Worm (Caenorhabditis elegans) whole organism, dauer: ENCODE data around the gene rbm-26.

Experiments used
- unc-62 ChIP-seq: sonication (generic microtip); optimal IDR thresholded peaks from 2 replicates; lab custom pipeline; 2017; ENCODE audit warnings: missing biosample characterization, missing genetic modification reagents, missing genetic modification characterization

The rbm-26 gene

DNA sequence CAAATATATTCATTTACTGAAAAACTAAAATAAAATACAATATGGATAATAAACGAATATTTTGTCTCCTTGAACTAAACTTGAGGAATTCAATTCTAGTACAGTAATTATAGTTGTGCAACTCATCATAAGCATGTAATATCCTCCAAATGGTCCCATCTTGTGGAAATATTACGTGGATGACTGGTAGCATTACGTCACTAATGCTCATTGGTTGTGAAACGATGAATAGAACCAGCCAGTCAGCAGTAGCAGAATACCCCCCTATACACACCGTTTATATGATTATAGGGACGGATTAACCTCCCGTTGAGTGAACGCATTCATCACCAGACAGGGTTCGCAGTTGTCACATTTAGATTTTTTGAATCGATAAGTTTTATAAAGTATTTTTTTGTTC, 7.0 kb downstream of the rbm-26 start:
- TF ChIP-seq unc-62, result no peak

DNA sequence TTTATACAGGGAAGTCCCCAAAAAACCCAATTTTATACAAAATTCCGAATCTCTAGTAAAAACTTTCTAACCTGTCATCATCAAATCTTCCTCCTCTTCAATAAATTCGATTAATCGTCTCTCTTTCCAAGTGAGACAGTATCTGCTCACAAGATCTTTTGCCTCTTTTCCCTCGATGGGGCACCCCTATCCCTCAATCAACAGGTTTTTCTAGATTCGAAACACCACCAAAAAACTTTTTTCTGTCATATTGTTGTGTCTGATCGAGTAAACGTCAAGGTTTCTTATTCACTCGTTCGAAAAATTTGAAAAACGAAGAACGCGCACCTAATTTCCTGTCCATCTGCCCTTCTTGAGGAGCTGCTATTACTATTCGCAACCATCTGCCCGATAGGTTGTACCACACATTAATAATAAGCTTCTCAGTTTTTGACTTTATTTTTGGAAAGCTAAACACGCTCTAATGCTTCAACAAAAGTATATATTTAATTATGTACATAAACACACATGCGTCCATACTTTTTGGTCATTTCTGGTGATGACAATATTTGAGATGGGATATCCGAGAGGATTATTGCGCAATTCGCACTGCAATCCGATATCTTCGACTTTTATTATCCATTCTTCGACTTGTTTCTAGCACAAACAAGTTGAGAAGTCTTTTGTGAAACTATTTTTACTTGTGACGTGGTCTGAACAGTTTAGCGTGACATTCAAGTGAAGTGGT, 7.9 kb downstream of the rbm-26 start:
- no peak for TF ChIP-seq unc-62

DNA sequence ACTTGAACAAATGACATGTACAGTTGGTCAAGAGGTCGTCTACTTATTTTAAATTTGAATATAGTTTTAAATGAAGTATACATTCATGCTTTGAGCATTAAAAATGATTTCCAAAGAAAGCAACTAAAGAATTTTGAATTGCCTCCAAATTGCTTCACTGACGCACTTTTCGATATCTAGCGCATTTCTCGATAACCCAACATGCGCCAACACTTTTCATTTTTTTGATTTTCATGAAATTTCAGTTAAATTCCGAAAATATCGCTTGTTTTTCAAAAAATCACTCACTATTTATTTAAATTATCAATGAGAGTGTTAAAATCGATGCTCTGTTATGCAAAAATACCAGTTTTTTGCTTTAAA, 8.5 kb downstream of the rbm-26 start:
- no peak for TF ChIP-seq unc-62

DNA sequence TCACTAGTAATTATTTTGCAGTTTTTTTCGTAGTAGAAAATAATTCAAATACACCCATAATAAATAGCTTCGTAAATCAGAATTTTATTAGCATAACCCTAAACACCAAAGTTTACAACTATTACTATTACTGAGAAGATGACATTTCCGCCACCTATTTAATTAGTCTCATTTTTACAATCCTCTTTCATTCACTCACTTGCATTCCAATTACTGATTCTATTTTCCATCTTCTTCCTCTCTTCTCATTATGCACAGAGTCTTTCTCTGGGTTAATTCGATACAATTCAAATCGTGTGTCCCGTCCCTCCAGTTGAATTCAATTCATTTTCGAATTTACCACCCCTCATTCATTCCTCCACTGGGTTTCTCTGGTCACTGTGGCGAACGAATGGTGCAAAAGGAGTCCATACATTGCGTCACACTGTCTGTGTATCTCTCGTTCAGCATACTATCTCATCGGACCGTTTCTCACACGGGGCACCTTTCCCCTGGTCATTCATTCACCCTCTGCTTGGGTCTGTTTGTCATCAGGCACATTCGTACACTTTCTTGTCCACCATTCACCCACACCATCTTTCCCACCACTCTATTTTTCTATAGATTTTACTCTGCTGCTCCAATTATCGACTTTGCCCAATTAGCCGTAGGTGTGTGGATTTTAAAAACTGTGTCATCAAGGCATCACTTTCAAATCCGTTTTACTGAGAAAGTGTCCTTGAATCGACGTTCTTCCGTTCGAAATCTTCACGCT, 9.1 kb downstream of the rbm-26 start:
- TF ChIP-seq unc-62, result no peak

DNA sequence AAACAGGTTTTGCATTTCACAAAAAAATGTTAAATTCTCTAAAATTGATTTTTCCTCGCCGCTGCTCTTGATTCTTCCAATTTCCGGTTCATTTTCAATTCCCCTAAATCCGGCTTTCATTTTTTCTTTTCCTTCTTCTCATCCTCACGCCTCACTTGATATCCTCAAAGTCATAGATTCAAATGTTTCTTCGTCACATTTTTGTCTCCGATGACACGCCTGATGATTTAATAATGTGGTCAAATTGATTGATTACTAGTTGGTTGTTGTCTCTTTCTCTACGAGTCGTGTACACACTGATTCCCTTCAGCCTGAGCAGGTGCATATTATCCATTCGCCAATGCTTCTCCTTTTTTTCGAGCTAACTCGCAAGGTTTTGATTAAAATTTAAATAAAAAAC, 10.1 kb downstream of the rbm-26 start:
- TF ChIP-seq unc-62, result no peak

DNA sequence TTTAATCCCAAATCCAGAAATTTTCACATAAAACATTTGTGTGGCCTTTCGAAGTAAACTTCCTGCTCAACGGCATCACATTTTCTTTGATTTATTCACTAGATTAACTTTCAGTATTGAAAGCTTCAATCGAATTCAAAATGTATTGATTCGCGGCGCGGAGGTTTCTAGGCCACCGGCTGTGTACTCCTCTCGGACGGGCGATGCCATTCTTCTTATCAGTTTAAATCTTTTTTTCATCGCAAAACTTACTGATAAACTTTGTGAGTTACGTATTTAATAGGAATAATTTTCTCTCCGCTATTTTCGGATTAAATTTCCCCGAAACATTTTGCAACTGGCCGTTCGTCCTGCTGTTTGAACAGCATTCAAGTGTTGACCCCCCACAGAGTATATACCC, 10.5 kb downstream of the rbm-26 start:
- no peak for TF ChIP-seq unc-62

DNA sequence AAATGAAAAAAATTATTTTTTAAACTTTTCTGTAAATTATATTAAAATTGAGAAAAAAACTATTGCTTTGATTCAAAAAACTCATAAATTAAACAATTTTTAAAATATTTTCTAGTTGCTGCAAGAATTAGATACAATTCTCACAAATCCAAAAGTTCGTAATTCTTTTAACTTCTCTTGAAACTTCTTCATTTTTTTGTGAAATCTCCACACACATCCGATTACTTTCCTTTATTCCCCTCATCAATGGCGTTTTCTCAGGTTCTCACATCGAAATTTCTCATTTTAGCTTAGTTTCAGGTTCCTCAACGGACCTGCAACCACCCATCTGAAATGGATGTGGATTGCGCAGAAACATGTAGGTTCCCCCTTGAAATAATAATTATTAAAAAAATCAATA, 11.2 kb downstream of the rbm-26 start, which contains the start of gene wrm-1:
TSS of gene wrm-1 (plus strand) at position 301 of the 400 bp plus-strand sequence.
- no peak for TF ChIP-seq unc-62

DNA sequence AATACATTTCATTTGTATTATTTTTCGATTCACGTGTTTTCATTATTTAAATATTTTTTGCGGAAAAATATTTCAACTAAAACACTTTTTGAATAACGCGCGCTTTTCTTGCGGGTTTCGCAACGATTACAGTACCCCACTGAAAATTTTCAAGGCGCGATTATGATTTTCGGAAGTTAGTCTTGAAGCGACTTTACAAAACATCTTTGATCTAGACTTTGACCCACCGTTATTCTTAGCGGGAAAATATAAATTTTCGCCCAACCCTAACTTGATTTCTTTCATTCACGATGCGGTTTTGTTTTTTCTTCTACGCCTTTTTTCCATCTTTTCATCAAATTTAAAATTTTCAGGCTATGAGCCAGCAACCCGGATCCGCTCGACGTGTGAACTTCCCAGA, 16.5 kb downstream of the rbm-26 start, which contains the start of gene egg-1:
TSS of gene egg-1 (plus strand) at position 354 of the 400 bp plus-strand sequence.
- TF ChIP-seq unc-62, result no peak

DNA sequence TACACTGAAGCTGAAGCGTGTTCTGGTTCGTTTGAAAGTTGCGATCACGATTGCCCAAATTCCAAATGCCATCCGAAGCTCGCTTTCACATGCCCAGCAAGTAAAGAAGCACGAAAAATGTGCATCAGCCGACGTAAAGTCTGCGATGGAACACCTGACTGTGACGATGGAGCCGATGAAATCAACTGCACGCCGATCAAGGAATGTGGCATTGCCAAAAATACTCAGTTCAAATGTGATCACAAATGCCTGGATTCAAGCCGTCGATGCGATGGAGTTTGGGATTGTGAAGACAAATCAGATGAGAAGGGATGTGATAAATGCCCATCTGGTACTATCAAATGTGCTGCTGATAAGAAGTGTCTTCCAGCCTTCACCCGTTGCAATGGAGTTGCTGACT, 18.0 kb downstream of the rbm-26 start:
- TF ChIP-seq unc-62, result no peak

DNA sequence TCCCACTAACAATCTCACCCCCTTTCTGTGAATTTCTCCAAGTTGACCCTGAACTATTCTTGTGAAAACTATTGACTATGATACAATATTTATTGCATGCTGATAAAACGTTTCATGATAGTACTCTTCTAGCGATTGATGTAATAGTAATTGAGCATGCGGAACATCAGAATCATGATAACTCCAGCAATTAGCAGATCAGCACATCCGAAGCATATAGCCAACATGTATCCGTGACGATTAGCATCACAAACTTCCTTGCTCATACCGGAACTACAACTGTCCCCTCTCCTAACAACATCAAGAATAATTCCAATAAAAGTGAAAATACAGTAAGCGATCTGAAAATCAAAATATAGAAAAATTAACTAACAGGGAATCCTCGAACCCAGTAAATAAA, 18.7 kb downstream of the rbm-26 start:
- no peak for TF ChIP-seq unc-62

DNA sequence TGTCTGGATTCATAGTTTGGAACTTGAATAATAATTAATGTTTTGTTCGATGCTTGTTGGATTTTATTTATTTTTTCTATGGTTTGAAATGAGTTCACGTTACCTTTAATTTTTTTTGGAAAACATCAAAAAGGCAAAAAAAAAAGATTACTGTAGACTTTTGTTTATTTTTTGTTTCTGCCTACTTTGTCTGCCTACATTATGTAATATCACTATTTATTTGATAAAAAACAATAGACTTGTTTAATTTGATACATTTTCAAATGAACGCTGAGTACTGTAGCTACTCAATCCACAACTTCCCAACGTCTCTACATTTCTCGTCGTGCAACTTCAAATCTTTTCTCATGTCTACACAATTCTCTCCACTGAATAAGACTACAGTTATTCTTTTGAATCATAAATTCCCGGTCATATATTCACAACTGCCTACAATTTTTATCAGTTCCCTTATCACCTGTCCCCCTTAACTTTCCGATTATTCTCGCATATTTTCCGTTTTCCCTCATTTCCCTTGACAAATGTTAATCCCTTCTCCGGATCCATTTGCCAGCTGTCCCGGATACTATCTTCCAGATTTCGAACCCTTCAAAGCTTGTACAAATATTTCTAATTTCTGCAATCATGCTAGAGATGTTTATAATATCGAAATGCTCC, 19.8 kb downstream of the rbm-26 start, which contains the start of the genes B0244.9 and B0244.7:
TSS of gene B0244.9 (minus strand) at position 51 of the 657 bp plus-strand sequence.
TSS of gene B0244.7 (plus strand) at position 522 of the 657 bp plus-strand sequence.
- no peak for TF ChIP-seq unc-62

DNA sequence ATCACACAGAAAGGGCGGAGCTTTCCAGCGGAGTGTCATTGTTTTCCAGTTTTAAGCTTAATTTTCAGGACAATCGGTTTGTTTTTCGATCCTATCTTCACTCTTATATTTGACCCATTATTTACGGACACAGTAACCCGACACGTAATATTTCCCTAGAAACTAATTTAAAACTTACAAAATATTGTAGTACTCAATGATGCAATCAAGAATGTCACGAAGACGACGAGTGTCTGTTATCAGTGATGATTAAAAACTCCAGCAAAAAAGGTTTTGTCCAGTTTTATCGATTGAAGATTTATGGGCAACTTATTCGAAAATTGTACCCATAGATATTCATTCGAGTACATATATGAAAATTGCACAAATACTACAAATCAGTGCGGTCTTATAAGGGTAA, 21.6 kb downstream of the rbm-26 start, which contains the start of gene B0244.17:
TSS of gene B0244.17 (plus strand) at position 301 of the 400 bp plus-strand sequence.
- TF ChIP-seq unc-62, result no peak

DNA sequence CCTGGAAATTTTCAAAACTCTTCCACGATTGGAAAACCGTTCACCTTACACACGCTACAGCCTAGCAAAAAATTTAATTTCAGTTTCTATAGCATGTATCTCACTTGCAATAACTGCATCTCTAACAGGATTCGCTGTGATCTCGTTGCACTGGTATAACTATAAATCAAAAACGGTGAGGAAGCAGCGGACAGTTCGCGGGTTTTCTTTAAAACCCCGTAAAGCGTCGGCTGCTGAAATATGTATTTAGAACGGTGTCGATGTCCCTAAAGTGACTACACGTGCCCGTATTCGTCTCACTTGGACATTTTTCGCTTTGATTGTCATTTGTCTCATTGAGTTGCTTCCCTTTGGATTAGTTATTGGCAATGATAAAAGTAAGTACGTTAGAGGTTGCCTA, 23.0 kb downstream of the rbm-26 start:
- no peak for TF ChIP-seq unc-62

DNA sequence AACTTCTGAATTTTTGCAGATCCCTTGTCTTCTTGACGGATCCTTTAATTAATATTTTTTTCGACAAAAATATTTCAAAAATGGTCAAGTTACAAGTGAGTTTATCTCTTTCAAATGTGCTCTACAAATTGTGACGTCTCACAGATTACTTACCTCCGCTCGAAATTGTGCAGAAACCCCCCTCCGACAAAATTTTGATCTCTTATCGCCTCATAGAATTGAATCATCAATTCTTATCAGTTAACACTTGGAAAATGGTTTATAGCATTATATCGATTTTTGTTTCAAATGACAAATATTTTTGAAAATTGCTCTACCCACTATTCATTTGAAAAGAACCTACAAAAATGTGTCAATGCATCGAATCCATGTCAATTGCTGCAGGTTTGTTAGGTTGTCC, 23.6 kb downstream of the rbm-26 start, which contains the start of gene B0244.10:
TSS of gene B0244.10 (plus strand) at position 254 of the 400 bp plus-strand sequence.
- no peak for TF ChIP-seq unc-62

DNA sequence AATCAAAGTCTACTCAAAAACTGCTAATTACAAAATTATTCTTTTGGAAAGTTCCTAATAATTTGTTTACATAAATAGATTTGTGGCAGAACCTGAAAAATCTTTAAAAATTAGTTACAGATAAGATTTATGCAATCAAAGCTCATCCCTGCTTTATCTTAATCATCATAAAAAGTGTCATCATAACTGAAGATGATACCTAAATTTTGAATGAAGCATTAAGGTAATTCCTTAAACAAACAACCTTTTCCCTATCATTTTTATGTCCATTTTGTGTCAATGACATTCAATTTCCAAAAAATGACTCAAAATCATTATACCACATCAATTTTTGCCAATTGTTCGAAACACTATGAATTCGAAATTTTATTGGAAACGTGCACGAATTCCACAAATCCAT, 26.4 kb downstream of the rbm-26 start, which contains the start of gene B0244.6:
TSS of gene B0244.6 (plus strand) at position 301 of the 400 bp plus-strand sequence.
- TF ChIP-seq unc-62, result no peak

DNA sequence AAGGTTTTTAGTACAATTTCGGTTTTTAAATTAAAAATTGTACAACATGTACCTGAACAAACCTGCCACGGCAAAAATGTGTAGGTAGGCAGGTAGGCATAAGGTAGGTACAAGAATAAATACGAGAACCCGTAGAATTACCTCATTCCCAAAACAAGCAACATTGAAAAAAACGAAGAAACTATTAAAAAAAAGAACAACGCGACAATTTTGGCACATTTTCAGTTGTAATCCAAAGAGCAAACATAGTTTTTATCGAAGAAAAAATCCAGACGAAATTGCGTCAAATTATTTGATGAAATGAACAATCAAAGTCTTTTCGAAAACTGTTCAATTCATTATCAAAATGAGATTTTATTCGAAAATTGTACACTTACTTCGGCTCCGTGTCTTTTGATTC, 29.3 kb downstream of the rbm-26 start, which contains the start of gene B0244.16:
TSS of gene B0244.16 (plus strand) at position 301 of the 400 bp plus-strand sequence.
- TF ChIP-seq unc-62, result no peak

DNA sequence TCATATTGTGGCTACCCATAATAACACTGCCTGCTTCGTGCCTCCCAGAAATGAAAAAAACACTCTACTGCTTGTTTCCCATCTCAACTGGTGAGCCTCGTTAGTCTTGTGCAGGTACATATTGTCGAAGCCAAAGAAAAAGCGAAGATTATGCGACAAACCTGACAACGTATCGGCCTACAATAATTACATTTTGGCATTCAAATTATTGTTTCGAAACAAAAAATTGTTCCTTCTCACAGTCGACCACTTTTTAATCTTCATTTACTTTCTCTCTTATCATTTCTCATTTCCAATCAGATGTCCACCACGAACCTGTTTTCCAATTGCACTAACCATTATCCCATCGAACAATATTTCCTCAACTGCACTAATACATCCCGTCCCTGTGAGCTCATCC, 31.7 kb downstream of the rbm-26 start, which contains the start of gene B0244.15:
TSS of gene B0244.15 (plus strand) at position 301 of the 400 bp plus-strand sequence.
- TF ChIP-seq unc-62, result no peak
